Worm (Caenorhabditis elegans): ENCODE data around the gene his-3.

DNA sequence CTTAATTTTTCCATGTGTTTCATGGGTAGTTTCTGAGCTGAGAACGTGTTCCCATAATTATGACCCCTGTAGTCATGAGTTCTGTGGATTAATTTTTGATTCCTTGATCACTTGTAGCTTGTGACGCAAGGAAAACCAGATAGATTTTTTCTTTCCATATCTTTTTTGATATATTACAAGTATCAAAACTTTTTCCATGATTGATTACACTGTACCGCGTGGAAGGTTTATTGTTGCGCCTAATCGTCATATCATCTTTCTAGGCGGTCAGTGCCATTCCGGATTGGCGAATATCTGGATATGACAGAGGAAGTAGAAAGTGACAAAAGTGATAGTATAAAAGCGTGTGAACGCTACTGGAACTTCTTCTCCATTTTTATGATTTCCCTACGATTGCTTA is 6.0 kb downstream of the his-3 start, which contains the start of gene ZK285.2:
- TF ChIP-seq nhr-77 (tag; optimal IDR thresholded peaks at IDR 0.05), result no peak
- no peak for TF ChIP-seq unc-62 (GFP tag; optimal IDR thresholded peaks at IDR 0.05 in 1 of 2)
- no peak for TF ChIP-seq unc-62 (tag; optimal IDR thresholded peaks at IDR 0.05)
- TF ChIP-seq dve-1 (tag; optimal IDR thresholded peaks at IDR 0.05; ENCODE audit: insufficient read depth), result no peak
- no peak for TF ChIP-seq hlh-30 (tag; optimal IDR thresholded peaks at IDR 0.05; ENCODE audit: insufficient read depth)
- no peak for TF ChIP-seq sdz-12 (GFP tag; optimal IDR thresholded peaks at IDR 0.05)
